Worm (Caenorhabditis elegans) whole organism, L4/young adult: Measurements from ENCODE around the gene syd-1.

Experiments used
- W03F9.2 ChIP-seq: fragments of 150-350 bp; optimal IDR thresholded peaks from 2 replicates; lab custom pipeline; 2014; ENCODE audit warnings: missing biosample characterization, missing genetic modification characterization
- dao-5 ChIP-seq: sonication (generic microtip); optimal IDR thresholded peaks from 2 replicates; lab custom pipeline; 2016; ENCODE audit warnings: missing genotype, missing genetic modification characterization, moderate library complexity, missing compliant biosample characterization
- him-1 ChIP-seq: sonication (generic microtip); optimal IDR thresholded peaks from 2 replicates; lab custom pipeline; 2016; ENCODE audit warnings: missing genotype, missing genetic modification reagents, missing genetic modification characterization, missing compliant biosample characterization

ce11 chrII:7560844-7561243 is 33.9 kb downstream of the syd-1 start:
- TF ChIP-seq dao-5 (tag; lab: Kevin White, UChicago) (no peak), W03F9.2 (tag; lab: Kevin White, UChicago) (no peak), him-1 (no peak)
